Worm (Caenorhabditis elegans): ENCODE measurements around the gene K08F8.7.

The K08F8.7 gene

ce11 chrII:8755270-8755669 is at the start of gene K08F8.7:
Gene K08F8.7 (minus strand): TSS chrII:8755370.
- no peak for TF ChIP-seq snpc-4 (tag; optimal IDR thresholded peaks at IDR 0.05)
- no peak for TF ChIP-seq mdt-29 (GFP tag; IDR thresholded peaks at IDR 0.05)
- no peak for TF ChIP-seq Y5F2A.4 (GFP tag; optimal IDR thresholded peaks at IDR 0.05)
- no peak for TF ChIP-seq mxl-2 (GFP tag; conservative IDR thresholded peaks at IDR 0.05)
- no peak for TF ChIP-seq dmd-8 (GFP tag; IDR thresholded peaks at IDR 0.05)
- TF ChIP-seq dpl-1 (GFP tag; optimal IDR thresholded peaks at IDR 0.05): no peak
- TF ChIP-seq snpc-1.2 (GFP tag; IDR thresholded peaks at IDR 0.05): no peak
- TF ChIP-seq zfp-3 (GFP tag; conservative IDR thresholded peaks at IDR 0.05): no peak
- no peak for TF ChIP-seq T20F7.1 (GFP tag; optimal IDR thresholded peaks at IDR 0.05)

ce11 chrII:8800830-8801229 is 45.7 kb upstream of the K08F8.7 start, which contains the start of gene appg-2:
Gene appg-2 (plus strand): TSS chrII:8801130.
- TF ChIP-seq Y105C5A.15 (GFP tag; IDR thresholded peaks at IDR 0.05): no peak
- TF ChIP-seq ceh-62 (tag; optimal IDR thresholded peaks at IDR 0.05): no peak
- TF ChIP-seq nhr-25 (tag; optimal IDR thresholded peaks at IDR 0.05; ENCODE audit: borderline replicate concordance, insufficient read depth): no peak
- no peak for TF ChIP-seq nhr-41 (GFP tag; IDR thresholded peaks at IDR 0.05)
- TF ChIP-seq nhr-6 (tag; optimal IDR thresholded peaks at IDR 0.05): no peak
- TF ChIP-seq lin-29 (GFP tag; IDR thresholded peaks at IDR 0.05): no peak
- no peak for TF ChIP-seq aha-1 (tag)
- no peak for TF ChIP-seq hlh-30 (tag; optimal IDR thresholded peaks at IDR 0.05; ENCODE audit: insufficient read depth)
- TF ChIP-seq D1046.2 (GFP tag; IDR thresholded peaks at IDR 0.05): no peak
- no peak for TF ChIP-seq lir-3 (tag; optimal IDR thresholded peaks at IDR 0.05)
- no peak for TF ChIP-seq php-3 (GFP tag; IDR thresholded peaks at IDR 0.05)
- TF ChIP-seq ceh-82 (tag; optimal IDR thresholded peaks at IDR 0.05): no peak
- no peak for TF ChIP-seq mdt-29 (GFP tag; IDR thresholded peaks at IDR 0.05)
- no peak for TF ChIP-seq ztf-7 (tag; optimal IDR thresholded peaks at IDR 0.05)
- TF ChIP-seq T20F7.1 (GFP tag; optimal IDR thresholded peaks at IDR 0.05): no peak
- no peak for TF ChIP-seq daf-8 (GFP tag; IDR thresholded peaks at IDR 0.05)

- TF ChIP-seq nhr-41 (GFP tag; IDR thresholded peaks at IDR 0.05): no peak
- TF ChIP-seq dmd-6 (GFP tag; IDR thresholded peaks at IDR 0.05): peak; percentile 42
- TF ChIP-seq dmd-9 (GFP tag; IDR thresholded peaks at IDR 0.05): no peak
- TF ChIP-seq aha-1 (tag): no peak
- no peak for TF ChIP-seq nhr-77 (tag; optimal IDR thresholded peaks at IDR 0.05)
- TF ChIP-seq unc-62 (GFP tag; optimal IDR thresholded peaks at IDR 0.05 in 1 of 2): no peak
- TF ChIP-seq unc-62 (tag; optimal IDR thresholded peaks at IDR 0.05): no peak
- TF ChIP-seq madf-9 (GFP tag; conservative IDR thresholded peaks at IDR 0.05): no peak
- TF ChIP-seq daf-19 (GFP tag; conservative IDR thresholded peaks at IDR 0.05): no peak
Observed at ce11 chrII:8799725-8800124, 44.6 kb upstream of the K08F8.7 start.

ce11 chrII:8796391-8796790 is 41.2 kb upstream of the K08F8.7 start:
- TF ChIP-seq daf-19 (GFP tag; conservative IDR thresholded peaks at IDR 0.05) (no peak), dmd-6 (GFP tag; IDR thresholded peaks at IDR 0.05) (peak; percentile 76), ces-1 (GFP tag; optimal IDR thresholded peaks at IDR 0.05) (peak; percentile 25), unc-62 (GFP tag; optimal IDR thresholded peaks at IDR 0.05 in 1 of 2) (peak in 1 of 2 experiments; percentile 88), unc-62 (tag; optimal IDR thresholded peaks at IDR 0.05) (no peak), rbr-2 (tag; optimal IDR thresholded peaks at IDR 0.05) (peak; percentile 88), ceh-20 (GFP tag; IDR thresholded peaks at IDR 0.05) (peak; percentile 72; the same call in 1 of the 2 replicates), mep-1 (tag; optimal IDR thresholded peaks at IDR 0.05) (peak; percentile 77), fkh-10 (GFP tag; optimal IDR thresholded peaks at IDR 0.05) (peak; percentile 96), daf-16 (GFP tag; optimal IDR thresholded peaks at IDR 0.05) (peak in 1 of 2 experiments; percentile 49), daf-16 (tag; optimal IDR thresholded peaks at IDR 0.05) (no peak), nhr-48 (tag; optimal IDR thresholded peaks at IDR 0.05) (peak; percentile 54), ceh-32 (tag; optimal IDR thresholded peaks at IDR 0.05; ENCODE audit: poor library complexity) (peak; percentile 6), nhr-11 (tag; optimal IDR thresholded peaks at IDR 0.05) (peak; percentile 63), madf-5 (GFP tag; IDR thresholded peaks at IDR 0.05) (no peak), lsy-2 (tag; optimal IDR thresholded peaks at IDR 0.05) (peak; percentile 50 to 74), tag-97 (GFP tag; IDR thresholded peaks at IDR 0.05) (peak; percentile 98), hlh-11 (tag; optimal IDR thresholded peaks at IDR 0.05) (peak; percentile 57), mdl-1 (tag; optimal IDR thresholded peaks at IDR 0.05) (peak; percentile 3 to 76), tra-1 (GFP tag; IDR thresholded peaks at IDR 0.05) (0 out of 2 replicates have a peak, but pooled peaks have one; percentile 30), egl-27 (tag; optimal IDR thresholded peaks at IDR 0.05) (no peak), F37D6.2 (tag; optimal IDR thresholded peaks at IDR 0.05) (peak; percentile 59)

Data from whole organism, L4 larva.